Fruit fly (Drosophila melanogaster): ENCODE results near the gene CG5715.

CG5715 gene

DNA sequence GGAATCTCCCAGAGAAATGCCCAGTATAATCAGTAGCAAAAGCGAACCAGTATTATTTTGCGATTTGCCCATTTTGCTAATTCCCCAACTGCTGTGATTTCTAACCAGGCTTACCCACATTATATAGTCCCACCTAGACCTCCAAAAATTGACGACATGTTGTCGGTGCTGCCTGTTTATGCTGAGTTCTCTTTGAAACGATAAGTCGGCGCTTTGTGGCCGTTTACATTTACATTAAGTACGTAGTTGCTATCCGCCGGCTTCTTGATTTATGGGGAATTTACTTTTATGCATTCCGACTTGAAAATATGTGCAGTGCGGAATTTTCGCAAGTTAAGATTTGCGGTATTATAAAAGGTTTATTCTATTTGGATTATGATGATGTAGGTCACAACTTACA lies at the start of gene CG5715:
Gene CG5715 (minus strand): TSS at position 101 of the 400 bp plus-strand sequence.
- TF ChIP-seq CG34367 (tag; optimal IDR thresholded peaks at IDR 0.05) (no peak), CG13204 (GFP tag; optimal IDR thresholded peaks at IDR 0.05) (no peak), Pif1B (GFP tag; optimal IDR thresholded peaks at IDR 0.05) (no peak), CG32121 (GFP tag; IDR thresholded peaks at IDR 0.05) (no peak), Pif1A (GFP tag; optimal IDR thresholded peaks at IDR 0.05) (no peak), CG10348 (GFP tag; IDR thresholded peaks at IDR 0.05) (no peak), D1 (tag; optimal IDR thresholded peaks at IDR 0.05) (no peak), rn (GFP tag; IDR thresholded peaks at IDR 0.05) (no peak)

dm6 chr3R:24341251-24341650 lies 47.1 kb upstream of the CG5715 start, which contains the start of gene Ms:
Gene Ms, plus strand, starts transcription at chr3R:24341551.
- TF ChIP-seq CG12605 (GFP tag; IDR thresholded peaks at IDR 0.05): peak; percentile 37; the same call in 1 of the 2 replicates
- no peak for TF ChIP-seq Pif1A (GFP tag; optimal IDR thresholded peaks at IDR 0.05)

DNA sequence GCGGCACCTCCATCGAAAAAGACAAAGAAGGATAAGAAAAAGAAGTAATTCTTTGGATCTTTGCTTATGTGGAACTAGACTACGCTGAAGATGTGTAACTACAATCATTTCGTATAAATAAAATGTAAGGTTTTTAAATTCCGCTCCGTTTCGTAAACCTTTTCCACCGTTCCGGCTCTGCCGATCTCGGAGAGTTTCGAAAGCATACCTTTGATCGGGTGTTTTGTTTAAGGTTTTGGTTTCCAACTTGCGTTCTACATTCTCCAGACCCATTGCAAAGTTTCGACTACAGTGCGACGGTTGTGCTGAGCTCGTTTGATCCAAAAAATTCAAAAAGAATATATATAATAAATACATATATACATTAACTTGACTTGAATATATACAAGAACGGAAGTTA lies 42.4 kb upstream of the CG5715 start, which contains the start of gene CG6432:
Gene CG6432 (plus strand): TSS at position 301 of the 400 bp plus-strand sequence.
- TF ChIP-seq Pif1B (GFP tag; optimal IDR thresholded peaks at IDR 0.05): no peak
- no peak for TF ChIP-seq CG12605 (GFP tag; IDR thresholded peaks at IDR 0.05)

DNA sequence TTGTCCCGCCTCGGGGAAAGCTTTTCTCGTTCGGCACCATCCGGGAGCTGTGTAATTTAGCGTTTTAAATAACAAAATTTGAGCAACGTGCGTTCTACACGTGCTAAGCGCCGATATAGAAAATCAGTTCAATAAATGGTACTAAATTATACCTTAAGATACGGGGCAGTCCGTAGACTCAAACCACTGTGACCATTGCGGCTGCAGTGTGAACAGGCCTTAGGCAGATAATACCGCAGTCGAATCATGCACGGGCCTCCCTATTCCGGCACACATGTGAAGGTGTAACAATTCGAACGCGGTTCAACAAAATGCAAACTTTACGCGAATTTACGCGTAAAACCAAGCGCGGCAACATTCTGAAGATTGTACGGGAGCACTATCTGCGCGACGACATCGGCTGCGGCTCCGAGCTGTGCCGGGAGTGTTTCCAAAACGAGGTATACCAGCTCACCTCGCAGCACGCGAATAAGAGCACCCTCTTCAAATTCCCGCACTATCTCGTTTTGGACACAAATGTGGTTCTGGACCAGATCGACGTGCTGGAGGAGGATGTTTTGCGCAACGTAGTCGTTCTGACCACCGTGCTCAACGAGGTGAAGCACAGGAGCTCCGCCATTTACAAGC lies 39.1 kb upstream of the CG5715 start, which contains the start of the genes Rrp5 and Dis3:
Gene Rrp5 (minus strand): TSS at position 135 of the 627 bp plus-strand sequence.
Gene Dis3 (plus strand): TSS at position 252 of the 627 bp plus-strand sequence.
- peak; percentile 35; the same call in 1 of the 3 replicates for TF ChIP-seq CG4496 (GFP tag; IDR thresholded peaks at IDR 0.05)
- no peak for TF ChIP-seq CG34367 (tag; optimal IDR thresholded peaks at IDR 0.05)
- TF ChIP-seq Snoo (tag; optimal IDR thresholded peaks at IDR 0.05): no peak
- no peak for TF ChIP-seq CG12605 (GFP tag; IDR thresholded peaks at IDR 0.05)
- TF ChIP-seq fd96Ca (GFP tag; IDR thresholded peaks at IDR 0.05): peak; percentile 41; the same call in 1 of the 3 replicates

dm6 chr3R:24320342-24320711 lies 26.1 kb upstream of the CG5715 start:
- TF ChIP-seq Ets98B (GFP tag; IDR thresholded peaks at IDR 0.05) (peak; percentile 12; the same call in 1 of the 2 replicates), CG9948 (tag; optimal IDR thresholded peaks at IDR 0.05) (no peak), CG13204 (GFP tag; optimal IDR thresholded peaks at IDR 0.05) (no peak)

DNA sequence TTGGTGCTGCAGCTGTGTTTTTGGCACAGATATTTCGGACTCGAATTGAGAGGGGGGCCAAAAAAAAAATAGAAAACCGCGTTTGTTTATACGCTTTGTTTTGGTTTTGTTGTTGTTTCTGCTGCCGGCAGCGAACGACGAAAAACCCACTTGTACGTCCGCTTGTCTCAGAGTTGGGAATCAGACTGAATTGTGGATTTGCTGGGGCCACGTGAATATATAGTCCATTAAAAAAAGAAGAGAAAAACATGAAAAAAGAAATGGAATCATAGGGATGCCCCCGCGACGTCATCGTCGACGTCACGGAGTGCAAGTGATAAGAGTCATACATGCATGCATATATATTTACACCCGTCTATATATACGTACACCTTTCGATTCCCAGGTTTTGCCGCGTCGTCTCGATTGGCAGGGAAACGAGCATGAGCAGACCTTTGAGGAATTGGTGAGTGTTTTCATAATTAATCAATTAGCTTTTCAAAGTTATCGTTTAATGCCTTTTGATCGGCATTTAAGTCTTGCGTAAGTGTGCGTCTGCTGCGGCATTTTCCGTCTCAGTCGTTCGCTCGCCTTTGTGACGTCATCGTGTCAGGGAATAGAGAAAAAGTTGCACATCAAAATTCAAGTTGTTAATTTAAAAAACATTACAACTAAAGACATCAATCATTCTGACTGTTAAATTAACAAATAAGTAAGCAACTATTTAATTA lies 25.6 kb upstream of the CG5715 start:
- TF ChIP-seq fd96Ca (GFP tag; IDR thresholded peaks at IDR 0.05): no peak
- TF ChIP-seq CG8159 (tag; optimal IDR thresholded peaks at IDR 0.05): no peak
- no peak for TF ChIP-seq CG17806 (tag; optimal IDR thresholded peaks at IDR 0.05)
- no peak for TF ChIP-seq Pif1B (GFP tag; optimal IDR thresholded peaks at IDR 0.05)
- TF ChIP-seq EcR (GFP tag; optimal IDR thresholded peaks at IDR 0.05): peak; percentile 71
- TF ChIP-seq Ets98B (GFP tag; IDR thresholded peaks at IDR 0.05): 0 out of 2 replicates have a peak, but pooled peaks have one; percentile 6
- TF ChIP-seq gl (tag; optimal IDR thresholded peaks at IDR 0.05): peak; percentile 39
- no peak for TF ChIP-seq Snoo (tag; optimal IDR thresholded peaks at IDR 0.05)
- TF ChIP-seq Pif1A (GFP tag; optimal IDR thresholded peaks at IDR 0.05): no peak
- no peak for TF ChIP-seq CG9948 (tag; optimal IDR thresholded peaks at IDR 0.05)
- no peak for TF ChIP-seq CG14655 (GFP tag; optimal IDR thresholded peaks at IDR 0.05)
- no peak for TF ChIP-seq CG34367 (tag; optimal IDR thresholded peaks at IDR 0.05)
- TF ChIP-seq D1 (tag; optimal IDR thresholded peaks at IDR 0.05): no peak
- TF ChIP-seq CG10348 (GFP tag; IDR thresholded peaks at IDR 0.05): no peak
- TF ChIP-seq CG13204 (GFP tag; optimal IDR thresholded peaks at IDR 0.05): no peak
- TF ChIP-seq CG32121 (GFP tag; IDR thresholded peaks at IDR 0.05): no peak
- TF ChIP-seq CG15710 (tag; optimal IDR thresholded peaks at IDR 0.05): peak; percentile 9
- TF ChIP-seq CG8301 (tag; optimal IDR thresholded peaks at IDR 0.05): no peak
- TF ChIP-seq rn (GFP tag; IDR thresholded peaks at IDR 0.05): no peak
- TF ChIP-seq CG12605 (GFP tag; IDR thresholded peaks at IDR 0.05): peak; percentile 32; the same call in 1 of the 2 replicates
- 0 out of 3 replicates have a peak, but pooled peaks have one; percentile 15 for TF ChIP-seq CG4496 (GFP tag; IDR thresholded peaks at IDR 0.05)

- no peak for TF ChIP-seq Pif1B (GFP tag; optimal IDR thresholded peaks at IDR 0.05)
- no peak for TF ChIP-seq rn (GFP tag; IDR thresholded peaks at IDR 0.05)
- no peak for TF ChIP-seq CG10348 (GFP tag; IDR thresholded peaks at IDR 0.05)
- TF ChIP-seq CG17806 (tag; optimal IDR thresholded peaks at IDR 0.05): no peak
- no peak for TF ChIP-seq Snoo (tag; optimal IDR thresholded peaks at IDR 0.05)
- TF ChIP-seq CG32121 (GFP tag; IDR thresholded peaks at IDR 0.05): no peak
- no peak for TF ChIP-seq CG8301 (tag; optimal IDR thresholded peaks at IDR 0.05)
- TF ChIP-seq CG34367 (tag; optimal IDR thresholded peaks at IDR 0.05): no peak
- no peak for TF ChIP-seq EcR (GFP tag; optimal IDR thresholded peaks at IDR 0.05)
These were observed 24.8 kb upstream of the CG5715 start for dm6 chr3R:24319083-24319381.
